Fruit fly (Drosophila melanogaster) whole organism, prepupa: ENCODE data around the gene CG2865.

Experiments used
- Blimp-1 ChIP-seq: fragments of 200-800 bp; sonication (Bioruptor generic); optimal IDR thresholded peaks from 3 replicates; lab custom pipeline; 2017; ENCODE audit warnings: missing biosample characterization, missing genetic modification characterization, mild to moderate bottlenecking, moderate library complexity, missing genetic modification reagents
- CG10631 ChIP-seq: fragments of 200-800 bp; sonication (Bioruptor generic); optimal IDR thresholded peaks from 2 replicates; lab custom pipeline; 2016; ENCODE audit warnings: missing biosample characterization, missing genetic modification characterization
- CG10669 ChIP-seq: fragments of 200-800 bp; sonication (Bioruptor generic); optimal IDR thresholded peaks from 3 replicates; lab custom pipeline; 2018; ENCODE audit warnings: missing biosample characterization, mild to moderate bottlenecking, missing genetic modification characterization, moderate library complexity
- CG11294 ChIP-seq: fragments of 200-800 bp; sonication (Bioruptor generic); IDR thresholded peaks from 2 replicates; pipeline ENCODE4 v1.3.6; 2022; ENCODE audit warnings: missing biosample characterization, missing genetic modification characterization
- CG11902 ChIP-seq: fragments of 200-800 bp; sonication (Bioruptor generic); optimal IDR thresholded peaks from 3 replicates; lab custom pipeline; 2016; ENCODE audit warnings: missing biosample characterization, missing genetic modification characterization
- CG15336 ChIP-seq: fragments of 200-800 bp; sonication (Bioruptor generic); IDR thresholded peaks from 2 replicates; pipeline ENCODE4 v1.3.6; 2022; ENCODE audit warnings: missing biosample characterization, missing genetic modification characterization
- CG3032 ChIP-seq: fragments of 200-800 bp; optimal IDR thresholded peaks from 2 replicates; lab custom pipeline; 2019; ENCODE audit warnings: missing biosample characterization, mild to moderate bottlenecking, missing genetic modification characterization, moderate library complexity
- CG31627 ChIP-seq: fragments of 200-800 bp; sonication (Bioruptor generic); optimal IDR thresholded peaks from 3 replicates; lab custom pipeline; 2016; ENCODE audit warnings: missing biosample characterization, missing genetic modification characterization
- CG34406 ChIP-seq: fragments of 200-800 bp; sonication (Bioruptor generic); optimal IDR thresholded peaks from 3 replicates; lab custom pipeline; 2016; ENCODE audit warnings: missing biosample characterization, missing genetic modification characterization
- CG3919 ChIP-seq: fragments of 200-800 bp; sonication (Bioruptor generic); optimal IDR thresholded peaks from 3 replicates; lab custom pipeline; 2016; ENCODE audit warnings: missing biosample characterization, missing genetic modification characterization
- CG6163 ChIP-seq: fragments of 200-800 bp; sonication (Bioruptor generic); IDR thresholded peaks from 3 replicates; pipeline ENCODE4 v1.3.6; 2022; ENCODE audit warnings: missing biosample characterization, missing genetic modification characterization
- CG6276 ChIP-seq: fragments of 200-800 bp; sonication (Bioruptor generic); optimal IDR thresholded peaks from 2 replicates; lab custom pipeline; 2017; ENCODE audit warnings: missing biosample characterization, mild to moderate bottlenecking, missing genetic modification characterization
- CG7368 ChIP-seq: fragments of 200-800 bp; sonication (Bioruptor generic); optimal IDR thresholded peaks from 3 replicates; lab custom pipeline; 2016; ENCODE audit warnings: missing biosample characterization, missing genetic modification characterization
- CG8119 ChIP-seq: fragments of 200-800 bp; sonication (Bioruptor generic); IDR thresholded peaks from 3 replicates; pipeline ENCODE4 v1.3.6; 2022; ENCODE audit warnings: missing biosample characterization, missing genetic modification characterization
- CG8632 ChIP-seq: fragments of 200-800 bp; sonication (Bioruptor generic); optimal IDR thresholded peaks from 3 replicates; lab custom pipeline; 2016; ENCODE audit warnings: missing biosample characterization, missing genetic modification characterization
- CG9139 ChIP-seq: fragments of 200-800 bp; sonication (Bioruptor generic); optimal IDR thresholded peaks from 3 replicates; lab custom pipeline; 2017; ENCODE audit warnings: missing biosample characterization, mild to moderate bottlenecking, missing genetic modification characterization
- Eip75B ChIP-seq: fragments of 200-800 bp; sonication (Bioruptor generic); optimal IDR thresholded peaks from 3 replicates; lab custom pipeline; 2016; ENCODE audit warnings: missing biosample characterization, missing genetic modification characterization
- Eip78C ChIP-seq: fragments of 200-800 bp; sonication (Bioruptor generic); peaks from one replicate; lab custom pipeline; 2016; ENCODE audit warnings: missing biosample characterization, missing genetic modification characterization
- Ets21C ChIP-seq: fragments of 200-800 bp; sonication (Bioruptor generic); optimal IDR thresholded peaks from 3 replicates; lab custom pipeline; 2016; ENCODE audit warnings: missing biosample characterization, missing genetic modification characterization
- Ets96B ChIP-seq: fragments of 200-800 bp; optimal IDR thresholded peaks from 2 replicates; lab custom pipeline; 2019; ENCODE audit warnings: missing biosample characterization, mild to moderate bottlenecking, missing genetic modification characterization, moderate library complexity
- Gug ChIP-seq: fragments of 200-800 bp; sonication (Bioruptor generic); IDR thresholded peaks from 2 replicates; pipeline ENCODE4 v1.3.6; 2022; ENCODE audit warnings: missing biosample characterization, missing genetic modification characterization
- Hr38 ChIP-seq: sonication (Bioruptor generic); optimal IDR thresholded peaks from 2 replicates; lab custom pipeline; 2016; ENCODE audit warnings: missing biosample characterization, missing genetic modification characterization
- Hr39 ChIP-seq: fragments of 200-800 bp; sonication (Bioruptor generic); optimal IDR thresholded peaks from 2 replicates; lab custom pipeline; 2016; ENCODE audit warnings: missing biosample characterization, missing genetic modification characterization
- Hr4 ChIP-seq: fragments of 200-800 bp; sonication (Bioruptor generic); optimal IDR thresholded peaks from 3 replicates; lab custom pipeline; 2016; ENCODE audit warnings: missing biosample characterization, missing genetic modification characterization
- Lpt ChIP-seq: fragments of 200-800 bp; sonication (Bioruptor generic); optimal IDR thresholded peaks from 3 replicates; lab custom pipeline; 2016; ENCODE audit warnings: missing biosample characterization, missing genetic modification characterization
- Met ChIP-seq: fragments of 200-800 bp; sonication (Bioruptor generic); optimal IDR thresholded peaks from 3 replicates; lab custom pipeline; 2016; ENCODE audit warnings: missing biosample characterization, missing genetic modification characterization
- OdsH ChIP-seq: fragments of 200-800 bp; sonication (Bioruptor generic); optimal IDR thresholded peaks from 3 replicates; lab custom pipeline; 2016; ENCODE audit warnings: missing biosample characterization, missing genetic modification characterization
- Smox ChIP-seq: fragments of 200-800 bp; sonication (Bioruptor generic); optimal IDR thresholded peaks from 3 replicates; lab custom pipeline; 2016; ENCODE audit warnings: missing biosample characterization, missing genetic modification characterization
- Sox102F ChIP-seq: fragments of 200-800 bp; sonication (Bioruptor generic); optimal IDR thresholded peaks from 2 replicates; lab custom pipeline; 2016; ENCODE audit warnings: missing biosample characterization, mild to moderate bottlenecking, missing genetic modification characterization
- Sox14 ChIP-seq: fragments of 200-800 bp; sonication (Bioruptor generic); optimal IDR thresholded peaks from 3 replicates; lab custom pipeline; 2016; ENCODE audit warnings: missing biosample characterization, missing genetic modification characterization
- Sox15 ChIP-seq: fragments of 200-800 bp; sonication (Bioruptor generic); optimal IDR thresholded peaks from 3 replicates; lab custom pipeline; 2016; ENCODE audit warnings: missing biosample characterization, missing genetic modification characterization
- achi ChIP-seq: fragments of 200-800 bp; sonication (Bioruptor generic); optimal IDR thresholded peaks from 3 replicates; lab custom pipeline; 2016; ENCODE audit warnings: missing biosample characterization, missing genetic modification characterization
- acj6 ChIP-seq: fragments of 200-800 bp; sonication (Bioruptor generic); optimal IDR thresholded peaks from 3 replicates; lab custom pipeline; 2016; ENCODE audit warnings: missing biosample characterization, missing genetic modification characterization
- cyc ChIP-seq: fragments of 200-800 bp; sonication (Bioruptor generic); optimal IDR thresholded peaks from 3 replicates; lab custom pipeline; 2016; ENCODE audit warnings: missing biosample characterization, missing genetic modification characterization
- dac ChIP-seq: fragments of 200-800 bp; sonication (Bioruptor generic); optimal IDR thresholded peaks from 2 replicates; lab custom pipeline; 2017; ENCODE audit warnings: missing biosample characterization, mild to moderate bottlenecking, missing genetic modification characterization
- dsx ChIP-seq: fragments of 200-800 bp; optimal IDR thresholded peaks from 3 replicates; lab custom pipeline; 2019; ENCODE audit warnings: missing biosample characterization, mild to moderate bottlenecking, missing genetic modification characterization, moderate library complexity; ENCODE audit not compliant: poor library complexity, severe bottlenecking
- eg ChIP-seq: fragments of 200-800 bp; sonication (Bioruptor generic); IDR thresholded peaks from 3 replicates; pipeline ENCODE4 v1.3.6; 2022; ENCODE audit warnings: missing biosample characterization, missing genetic modification characterization
- esn ChIP-seq: fragments of 200-800 bp; sonication (Bioruptor generic); optimal IDR thresholded peaks from 2 replicates; lab custom pipeline; 2016; ENCODE audit warnings: missing biosample characterization, mild to moderate bottlenecking, missing genetic modification characterization, moderate library complexity
- fd59A ChIP-seq: fragments of 200-800 bp; sonication (Bioruptor generic); optimal IDR thresholded peaks from 2 replicates; lab custom pipeline; 2017; ENCODE audit warnings: missing biosample characterization, mild to moderate bottlenecking, missing genetic modification characterization, missing genetic modification reagents
- fd85E ChIP-seq: fragments of 200-800 bp; sonication (Bioruptor generic); optimal IDR thresholded peaks from 3 replicates; lab custom pipeline; 2016; ENCODE audit warnings: missing biosample characterization, missing genetic modification characterization
- fkh ChIP-seq: fragments of 200-800 bp; sonication (Bioruptor generic); optimal IDR thresholded peaks from 3 replicates; lab custom pipeline; 2017; ENCODE audit warnings: missing biosample characterization, mild to moderate bottlenecking, missing genetic modification characterization, moderate library complexity
- lz ChIP-seq: fragments of 200-800 bp; sonication (Bioruptor generic); optimal IDR thresholded peaks from 3 replicates; lab custom pipeline; 2016; ENCODE audit warnings: missing biosample characterization, missing genetic modification characterization
- net ChIP-seq: fragments of 200-800 bp; sonication (Bioruptor generic); optimal IDR thresholded peaks from 3 replicates; lab custom pipeline; 2016; ENCODE audit warnings: missing biosample characterization, missing genetic modification characterization
- salr ChIP-seq, 2 experiments: fragments of 200-800 bp; sonication (Bioruptor generic); optimal IDR thresholded peaks; 3 replicates each; lab custom pipeline; 2016 to 2018; ENCODE audit warnings: missing biosample characterization in 2 of 2, missing genetic modification characterization in 2 of 2, mild to moderate bottlenecking in 1 of 2
- spab ChIP-seq: fragments of 200-800 bp; sonication (Bioruptor generic); optimal IDR thresholded peaks from 2 replicates; lab custom pipeline; 2017; ENCODE audit warnings: missing biosample characterization, mild to moderate bottlenecking, missing genetic modification characterization, missing genetic modification reagents
- ss ChIP-seq, 2 experiments: fragments of 200-800 bp; sonication (Bioruptor generic); optimal IDR thresholded peaks; 2 replicates in 1 of 2; 3 replicates in 1 of 2; lab custom pipeline; 2017 to 2018; ENCODE audit warnings: mild to moderate bottlenecking in 2 of 2, missing biosample characterization in 2 of 2, missing genetic modification characterization in 2 of 2, moderate library complexity in 1 of 2
- svp ChIP-seq: fragments of 200-800 bp; sonication (Bioruptor generic); peaks from one replicate; lab custom pipeline; 2016; ENCODE audit warnings: missing biosample characterization, missing genetic modification characterization
- topi ChIP-seq: fragments of 200-800 bp; sonication (Bioruptor generic); optimal IDR thresholded peaks from 3 replicates; lab custom pipeline; 2016; ENCODE audit warnings: missing biosample characterization, missing genetic modification characterization
- vri ChIP-seq: fragments of 200-800 bp; sonication (Bioruptor generic); optimal IDR thresholded peaks from 3 replicates; lab custom pipeline; 2016; ENCODE audit warnings: missing biosample characterization, mild to moderate bottlenecking, missing genetic modification characterization

The CG2865 gene

dm6 chrX:2270557-2270930, 22.7 kb downstream of the CG2865 start, which contains the start of gene CG2924 (continued):
- TF ChIP-seq CG7368 (GFP tag; lab: Kevin White, UChicago) (no peak), Hr38 (no peak), lz (GFP tag; lab: Kevin White, UChicago) (peak; percentile 41), CG34406 (GFP tag; lab: Kevin White, UChicago) (no peak), net (GFP tag; lab: Kevin White, UChicago) (no peak), Eip78C (peak; percentile 68), spab (no peak)

- TF ChIP-seq CG6276 (peak; percentile 44), topi (GFP tag; lab: Kevin White, UChicago) (peak; percentile 40), Hr39 (GFP tag; lab: Kevin White, UChicago) (peak; percentile 55), svp (GFP tag; lab: Kevin White, UChicago) (peak; percentile 68), eg (peak; percentile 65; the same call in 2 of the 3 replicates), CG10669 (peak; percentile 29), dac (GFP tag; lab: Kevin White, UChicago) (peak; percentile 45), esn (GFP tag; lab: Kevin White, UChicago) (peak; percentile 43), Eip75B (GFP tag; lab: Kevin White, UChicago) (peak; percentile 27), Gug (GFP tag; lab: Robert Waterston, UW) (peak; percentile 46; the same call in 1 of the 2 replicates), CG8632 (GFP tag; lab: Kevin White, UChicago) (no peak), acj6 (GFP tag; lab: Kevin White, UChicago) (peak; percentile 55), Sox102F (GFP tag; lab: Kevin White, UChicago) (no peak), CG31627 (GFP tag; lab: Kevin White, UChicago) (peak; percentile 54), CG6163 (GFP tag; lab: Robert Waterston, UW) (0 out of 3 replicates have a peak, but pooled peaks have one; percentile 58), CG3032 (no peak), salr (GFP tag; optimal IDR thresholded peaks at IDR 0.05; lab: Kevin White, UChicago) (peak in 1 of 2 experiments; percentile 11), CG3919 (no peak), CG15336 (GFP tag; lab: Robert Waterston, UW) (peak; percentile 80), OdsH (GFP tag; lab: Kevin White, UChicago) (peak; percentile 50), Sox14 (GFP tag; lab: Kevin White, UChicago) (peak; percentile 75), fkh (GFP tag; lab: Kevin White, UChicago) (peak; percentile 67), CG9139 (GFP tag; lab: Kevin White, UChicago) (no peak), ss (GFP tag; optimal IDR thresholded peaks at IDR 0.05; lab: Kevin White, UChicago) (peak; percentile 8 to 57), fd85E (no peak), vri (peak; percentile 48), Hr38 (no peak), Ets96B (no peak), Lpt (GFP tag; lab: Kevin White, UChicago) (peak; percentile 23), Blimp-1 (GFP tag; lab: Kevin White, UChicago) (no peak), Ets21C (peak; percentile 3), CG8119 (GFP tag; lab: Robert Waterston, UW) (peak; percentile 46; the same call in 1 of the 3 replicates), CG11294 (GFP tag; lab: Robert Waterston, UW) (no peak), cyc (peak; percentile 60), CG10631 (GFP tag; lab: Kevin White, UChicago) (peak; percentile 36), fd59A (GFP tag; lab: Kevin White, UChicago) (peak; percentile 19), Met (GFP tag; lab: Kevin White, UChicago) (peak; percentile 40), lz (GFP tag; lab: Kevin White, UChicago) (peak; percentile 47), Smox (GFP tag; lab: Kevin White, UChicago) (peak; percentile 58), Hr4 (peak; percentile 59), achi (GFP tag; lab: Kevin White, UChicago) (peak; percentile 41), CG34406 (GFP tag; lab: Kevin White, UChicago) (peak; percentile 44), Sox15 (peak; percentile 52), CG11902 (GFP tag; lab: Kevin White, UChicago) (peak; percentile 49), dsx (GFP tag; lab: Kevin White, UChicago) (no peak)
Observed at dm6 chrX:2269822-2270556, 23.2 kb downstream of the CG2865 start.
